Worm (Caenorhabditis elegans) whole organism, L2 larva: ENCODE measurements around the gene str-116.
"Not testable (repeated sequence)": the region's sequence is repeated elsewhere in the genome, so short reads cannot be mapped to it uniquely, and the experiment has no call there.

Experiments
- C34F6.9 ChIP-seq: fragments of 150-350 bp; optimal IDR thresholded peaks from 2 replicates; lab custom pipeline; 2014; ENCODE audit warnings: missing biosample characterization, missing genetic modification characterization
- F13H6.1 ChIP-seq: sonication (generic microtip); optimal IDR thresholded peaks from 2 replicates; lab custom pipeline; 2016; ENCODE audit warnings: missing genetic modification characterization, missing compliant biosample characterization
- R02D3.7 ChIP-seq: fragments of 150-350 bp; optimal IDR thresholded peaks from 2 replicates; lab custom pipeline; 2014; ENCODE audit warnings: missing biosample characterization, missing genetic modification characterization
- Y55F3AM.14 ChIP-seq: fragments of 200-800 bp; sonication (Bioruptor generic); optimal IDR thresholded peaks from 2 replicates; lab custom pipeline; 2018; ENCODE audit warnings: mild to moderate bottlenecking, missing genetic modification characterization, missing compliant biosample characterization
- ZK546.5 ChIP-seq: sonication (generic microtip); optimal IDR thresholded peaks from 2 replicates; lab custom pipeline; 2017; ENCODE audit warnings: missing biosample characterization, missing genetic modification characterization
- alr-1 ChIP-seq: fragments of 150-350 bp; optimal IDR thresholded peaks from 2 replicates; lab custom pipeline; 2014; ENCODE audit warnings: missing biosample characterization, missing genetic modification characterization
- aly-2 ChIP-seq: fragments of 150-350 bp; optimal IDR thresholded peaks from 2 replicates; lab custom pipeline; 2014; ENCODE audit warnings: missing biosample characterization, missing genetic modification characterization
- ama-1 ChIP-seq: fragments of 150-350 bp; optimal IDR thresholded peaks from 2 replicates; lab custom pipeline; 2018; ENCODE audit warnings: inconsistent platforms
- blmp-1 ChIP-seq: sonication (generic microtip); optimal IDR thresholded peaks from 2 replicates; lab custom pipeline; 2017; ENCODE audit warnings: missing genetic modification characterization, mild to moderate bottlenecking, missing compliant biosample characterization, antibody characterized with exemption, moderate library complexity; ENCODE audit not compliant: insufficient read depth
- ceh-82 ChIP-seq: fragments of 150-350 bp; optimal IDR thresholded peaks from 2 replicates; lab custom pipeline; 2014; ENCODE audit warnings: missing biosample characterization, missing genetic modification characterization
- crh-2 ChIP-seq: sonication (generic microtip); optimal IDR thresholded peaks from 2 replicates; lab custom pipeline; 2017; ENCODE audit warnings: missing biosample characterization, missing genetic modification characterization
- dmd-4 ChIP-seq: sonication (generic microtip); optimal IDR thresholded peaks from 2 replicates; lab custom pipeline; 2017; ENCODE audit warnings: missing biosample characterization, missing genetic modification characterization
- egl-27 ChIP-seq: sonication (generic microtip); optimal IDR thresholded peaks from 3 replicates; lab custom pipeline; 2017; ENCODE audit warnings: missing biosample characterization, missing genetic modification reagents, missing genetic modification characterization
- elt-1 ChIP-seq: fragments of 150-350 bp; optimal IDR thresholded peaks from 2 replicates; lab custom pipeline; 2014; ENCODE audit warnings: missing biosample characterization, missing genetic modification characterization
- gmeb-1 ChIP-seq: fragments of 150-350 bp; optimal IDR thresholded peaks from 2 replicates; lab custom pipeline; 2014; ENCODE audit warnings: missing biosample characterization, missing genetic modification characterization
- lin-13 ChIP-seq: fragments of 150-350 bp; optimal IDR thresholded peaks from 2 replicates; lab custom pipeline; 2014; ENCODE audit warnings: missing biosample characterization, missing genetic modification reagents, missing genetic modification characterization
- lin-39 ChIP-seq: fragments of 150-350 bp; optimal IDR thresholded peaks from 2 replicates; lab custom pipeline; 2014; ENCODE audit warnings: missing biosample characterization, missing genetic modification reagents, missing genetic modification characterization
- lsy-2 ChIP-seq, 2 experiments: fragments of 150-350 bp in 1 of 2; sonication (generic microtip) in 1 of 2; optimal IDR thresholded peaks; 2 replicates each; lab custom pipeline; 2014 to 2017; ENCODE audit warnings: missing biosample characterization in 2 of 2, missing genetic modification characterization in 2 of 2
- mdl-1 ChIP-seq, 2 experiments: fragments of 150-350 bp in 1 of 2; sonication (generic microtip) in 1 of 2; optimal IDR thresholded peaks; 2 replicates each; lab custom pipeline; 2017; ENCODE audit warnings: missing biosample characterization in 2 of 2, missing genetic modification characterization in 2 of 2
- nhr-10 ChIP-seq: sonication (generic microtip); optimal IDR thresholded peaks from 2 replicates; lab custom pipeline; 2017; ENCODE audit warnings: missing biosample characterization, missing genetic modification characterization
- nhr-11 ChIP-seq: fragments of 150-350 bp; optimal IDR thresholded peaks from 2 replicates; lab custom pipeline; 2014; ENCODE audit warnings: missing biosample characterization, missing genetic modification characterization
- nhr-12 ChIP-seq: fragments of 150-350 bp; optimal IDR thresholded peaks from 2 replicates; lab custom pipeline; 2014; ENCODE audit warnings: missing biosample characterization, missing genetic modification characterization
- nhr-129 ChIP-seq: fragments of 150-350 bp; optimal IDR thresholded peaks from 2 replicates; lab custom pipeline; 2014; ENCODE audit warnings: missing biosample characterization, missing genetic modification characterization
- nhr-23 ChIP-seq: fragments of 150-350 bp; optimal IDR thresholded peaks from 2 replicates; lab custom pipeline; 2014; ENCODE audit warnings: missing biosample characterization, missing genetic modification reagents, missing genetic modification characterization
- nhr-237 ChIP-seq: fragments of 150-350 bp; optimal IDR thresholded peaks from 2 replicates; lab custom pipeline; 2014; ENCODE audit warnings: missing biosample characterization, missing genetic modification characterization
- nhr-25 ChIP-seq: fragments of 150-350 bp; sonication (generic microtip); optimal IDR thresholded peaks from 3 replicates; lab custom pipeline; 2014; ENCODE audit warnings: missing biosample characterization, missing genetic modification characterization
- sem-4 ChIP-seq: fragments of 150-350 bp; optimal IDR thresholded peaks from 2 replicates; lab custom pipeline; 2014; ENCODE audit warnings: missing biosample characterization, missing genetic modification reagents, missing genetic modification characterization
- sma-3 ChIP-seq: sonication (generic microtip); optimal IDR thresholded peaks from 2 replicates; lab custom pipeline; 2016; ENCODE audit warnings: missing genetic modification reagents, missing genetic modification characterization, missing compliant biosample characterization
- sma-9 ChIP-seq, 2 experiments: fragments of 150-350 bp in 1 of 2; sonication (generic microtip) in 1 of 2; optimal IDR thresholded peaks; 2 replicates each; lab custom pipeline; 2014 to 2016; ENCODE audit warnings: missing genetic modification characterization in 2 of 2, mild to moderate bottlenecking in 1 of 2, missing biosample characterization in 1 of 2, missing compliant biosample characterization in 1 of 2, missing genetic modification reagents in 1 of 2, moderate library complexity in 1 of 2
- snpc-4 ChIP-seq: fragments of 150-350 bp; optimal IDR thresholded peaks from 2 replicates; lab custom pipeline; 2014; ENCODE audit warnings: missing biosample characterization, missing genetic modification characterization
- unc-39 ChIP-seq: fragments of 150-350 bp; optimal IDR thresholded peaks from 2 replicates; lab custom pipeline; 2014; ENCODE audit warnings: missing biosample characterization, missing genetic modification characterization
- unc-55 ChIP-seq: fragments of 150-350 bp; sonication (generic microtip); optimal IDR thresholded peaks from 3 replicates; lab custom pipeline; 2014; ENCODE audit warnings: missing biosample characterization, missing genetic modification reagents, missing genetic modification characterization
- unc-62 ChIP-seq: fragments of 150-350 bp; optimal IDR thresholded peaks from 2 replicates; lab custom pipeline; 2014; ENCODE audit warnings: missing biosample characterization, missing genetic modification reagents, missing genetic modification characterization
- zag-1 ChIP-seq: fragments of 150-350 bp; optimal IDR thresholded peaks from 2 replicates; lab custom pipeline; 2014; ENCODE audit warnings: missing biosample characterization, missing genetic modification characterization
- ztf-11 ChIP-seq: sonication (generic microtip); optimal IDR thresholded peaks from 2 replicates; lab custom pipeline; 2017; ENCODE audit warnings: missing biosample characterization, missing genetic modification characterization
- ztf-4 ChIP-seq: fragments of 150-350 bp; optimal IDR thresholded peaks from 2 replicates; lab custom pipeline; 2014; ENCODE audit warnings: missing biosample characterization, missing genetic modification characterization

str-116 gene

ce11 chrV:11286114-11286513, 19.3 kb downstream of the str-116 start, which contains the start of gene C03E10.3:
C03E10.3 (plus strand) TSS chrV:11286414.
- TF ChIP-seq ztf-11 (tag; lab: Kevin White, UChicago); unc-39; Y55F3AM.14: not testable (repeated sequence)

- no peak for TF ChIP-seq ceh-82
- TF ChIP-seq sma-9 (GFP tag; optimal IDR thresholded peaks at IDR 0.05; lab: Kevin White, UChicago): no peak
- TF ChIP-seq sma-9 (tag; optimal IDR thresholded peaks at IDR 0.05; lab: Kevin White, UChicago): no peak
- no peak for TF ChIP-seq lsy-2 (tag; optimal IDR thresholded peaks at IDR 0.05; lab: Kevin White, UChicago)
- no peak for TF ChIP-seq nhr-25 (tag; lab: Kevin White, UChicago)
- no peak for TF ChIP-seq dmd-4 (tag; lab: Kevin White, UChicago)
- TF ChIP-seq ztf-4 (tag; lab: Kevin White, UChicago): no peak
- TF ChIP-seq R02D3.7 (tag; lab: Kevin White, UChicago): no peak
- no peak for TF ChIP-seq nhr-23 (tag; lab: Kevin White, UChicago)
- TF ChIP-seq ZK546.5 (tag; lab: Kevin White, UChicago): no peak
- no peak for TF ChIP-seq aly-2
- TF ChIP-seq C34F6.9: no peak
- no peak for TF ChIP-seq lin-39 (tag; lab: Kevin White, UChicago)
- TF ChIP-seq blmp-1 (tag; lab: Kevin White, UChicago): no peak
These were observed 24.1 kb downstream of the str-116 start, which contains the start of gene C03E10.1 for ce11 chrV:11290888-11291287. C03E10.1 (plus strand) TSS chrV:11291188.

- no peak for TF ChIP-seq snpc-4 (tag; lab: Kevin White, UChicago)
- no peak for TF ChIP-seq ama-1 (lab: Kevin White, UChicago)
- no peak for TF ChIP-seq lin-13 (GFP tag; lab: Kevin White, UChicago)
- TF ChIP-seq, all 48 proteins: peak for 0
These were observed 25.9 kb downstream of the str-116 start for ce11 chrV:11292682-11293081.

ce11 chrV:11294393-11294792, 27.6 kb downstream of the str-116 start, which contains the start of gene T03F7.6:
T03F7.6 (plus strand) TSS chrV:11294693.
- TF ChIP-seq alr-1 (no peak), ztf-4 (tag; lab: Kevin White, UChicago) (no peak)

- TF ChIP-seq sma-3 (GFP tag; lab: Kevin White, UChicago) (no peak), nhr-129 (no peak), sma-9 (GFP tag; optimal IDR thresholded peaks at IDR 0.05; lab: Kevin White, UChicago) (no peak), sma-9 (tag; optimal IDR thresholded peaks at IDR 0.05; lab: Kevin White, UChicago) (no peak), nhr-10 (no peak), egl-27 (tag; lab: Kevin White, UChicago) (no peak), sem-4 (tag; lab: Kevin White, UChicago) (no peak), mdl-1 (tag; optimal IDR thresholded peaks at IDR 0.05; lab: Kevin White, UChicago) (no peak), aly-2 (no peak), Y55F3AM.14 (no peak), C34F6.9 (no peak), dmd-4 (tag; lab: Kevin White, UChicago) (no peak), gmeb-1 (tag; lab: Kevin White, UChicago) (no peak), lin-39 (tag; lab: Kevin White, UChicago) (no peak), nhr-23 (tag; lab: Kevin White, UChicago) (no peak)
These were observed 31.9 kb downstream of the str-116 start, which contains the start of gene T03F7.5 for ce11 chrV:11298632-11299031. T03F7.5 (minus strand) TSS chrV:11298732.

- TF ChIP-seq alr-1 (no peak), ztf-4 (tag; lab: Kevin White, UChicago) (no peak), elt-1 (no peak), mdl-1 (tag; optimal IDR thresholded peaks at IDR 0.05; lab: Kevin White, UChicago) (no peak), sem-4 (tag; lab: Kevin White, UChicago) (no peak), ama-1 (lab: Kevin White, UChicago) (no peak)
- TF ChIP-seq, all 48 proteins: peak for 0
These were observed 32.6 kb downstream of the str-116 start for ce11 chrV:11299406-11299805.

ce11 chrV:11300539-11300938, 33.8 kb downstream of the str-116 start, which contains the start of gene srh-47:
srh-47 (minus strand) TSS chrV:11300639.
- TF ChIP-seq unc-39 (no peak), F13H6.1 (tag; lab: Kevin White, UChicago) (no peak), mdl-1 (tag; optimal IDR thresholded peaks at IDR 0.05; lab: Kevin White, UChicago) (no peak), crh-2 (no peak), elt-1 (no peak), blmp-1 (tag; lab: Kevin White, UChicago) (no peak), nhr-11 (tag; lab: Kevin White, UChicago) (no peak), unc-55 (GFP tag; lab: Kevin White, UChicago) (no peak), sem-4 (tag; lab: Kevin White, UChicago) (no peak), zag-1 (tag; lab: Kevin White, UChicago) (no peak), lsy-2 (tag; optimal IDR thresholded peaks at IDR 0.05; lab: Kevin White, UChicago) (no peak), lin-39 (tag; lab: Kevin White, UChicago) (no peak), nhr-237 (tag; lab: Kevin White, UChicago) (no peak), sma-9 (GFP tag; optimal IDR thresholded peaks at IDR 0.05; lab: Kevin White, UChicago) (no peak), sma-9 (tag; optimal IDR thresholded peaks at IDR 0.05; lab: Kevin White, UChicago) (no peak), ztf-11 (tag; lab: Kevin White, UChicago) (no peak), unc-62 (no peak), nhr-12 (tag; lab: Kevin White, UChicago) (no peak)
